Worm (Caenorhabditis elegans) whole organism, L2 larva: ENCODE results near the gene dbl-1.

Experiments used
- C34F6.9 ChIP-seq: fragments of 150-350 bp; optimal IDR thresholded peaks from 2 replicates; lab custom pipeline; 2014; ENCODE audit warnings: missing biosample characterization, missing genetic modification characterization
- R02D3.7 ChIP-seq: fragments of 150-350 bp; optimal IDR thresholded peaks from 2 replicates; lab custom pipeline; 2014; ENCODE audit warnings: missing biosample characterization, missing genetic modification characterization
- Y55F3AM.14 ChIP-seq: fragments of 200-800 bp; sonication (Bioruptor generic); optimal IDR thresholded peaks from 2 replicates; lab custom pipeline; 2018; ENCODE audit warnings: mild to moderate bottlenecking, missing genetic modification characterization, missing compliant biosample characterization
- ZK546.5 ChIP-seq: sonication (generic microtip); optimal IDR thresholded peaks from 2 replicates; lab custom pipeline; 2017; ENCODE audit warnings: missing biosample characterization, missing genetic modification characterization
- alr-1 ChIP-seq: fragments of 150-350 bp; optimal IDR thresholded peaks from 2 replicates; lab custom pipeline; 2014; ENCODE audit warnings: missing biosample characterization, missing genetic modification characterization
- ama-1 ChIP-seq: fragments of 150-350 bp; optimal IDR thresholded peaks from 2 replicates; lab custom pipeline; 2018; ENCODE audit warnings: inconsistent platforms
- blmp-1 ChIP-seq: sonication (generic microtip); optimal IDR thresholded peaks from 2 replicates; lab custom pipeline; 2017; ENCODE audit warnings: missing genetic modification characterization, mild to moderate bottlenecking, missing compliant biosample characterization, antibody characterized with exemption, moderate library complexity; ENCODE audit not compliant: insufficient read depth
- ceh-82 ChIP-seq: fragments of 150-350 bp; optimal IDR thresholded peaks from 2 replicates; lab custom pipeline; 2014; ENCODE audit warnings: missing biosample characterization, missing genetic modification characterization
- dmd-4 ChIP-seq: sonication (generic microtip); optimal IDR thresholded peaks from 2 replicates; lab custom pipeline; 2017; ENCODE audit warnings: missing biosample characterization, missing genetic modification characterization
- egl-27 ChIP-seq: sonication (generic microtip); optimal IDR thresholded peaks from 3 replicates; lab custom pipeline; 2017; ENCODE audit warnings: missing biosample characterization, missing genetic modification reagents, missing genetic modification characterization
- elt-3 ChIP-seq: sonication (generic microtip); optimal IDR thresholded peaks from 2 replicates; lab custom pipeline; 2017; ENCODE audit warnings: missing biosample characterization, missing genetic modification characterization
- fos-1 ChIP-seq: fragments of 150-350 bp; optimal IDR thresholded peaks from 2 replicates; lab custom pipeline; 2014; ENCODE audit warnings: missing biosample characterization, missing genetic modification characterization
- gmeb-1 ChIP-seq: fragments of 150-350 bp; optimal IDR thresholded peaks from 2 replicates; lab custom pipeline; 2014; ENCODE audit warnings: missing biosample characterization, missing genetic modification characterization
- lin-11 ChIP-seq: fragments of 150-350 bp; sonication (generic microtip); optimal IDR thresholded peaks from 2 replicates; lab custom pipeline; 2014; ENCODE audit warnings: missing biosample characterization, missing genetic modification characterization, inconsistent platforms, mixed read lengths
- lin-39 ChIP-seq: fragments of 150-350 bp; optimal IDR thresholded peaks from 2 replicates; lab custom pipeline; 2014; ENCODE audit warnings: missing biosample characterization, missing genetic modification reagents, missing genetic modification characterization
- lsy-2 ChIP-seq, 2 experiments: fragments of 150-350 bp in 1 of 2; sonication (generic microtip) in 1 of 2; optimal IDR thresholded peaks; 2 replicates each; lab custom pipeline; 2014 to 2017; ENCODE audit warnings: missing biosample characterization in 2 of 2, missing genetic modification characterization in 2 of 2
- mab-5 ChIP-seq: fragments of 150-350 bp; optimal IDR thresholded peaks from 2 replicates; lab custom pipeline; 2014; ENCODE audit warnings: missing biosample characterization, missing genetic modification characterization
- mbf-1 ChIP-seq: sonication (generic microtip); optimal IDR thresholded peaks from 2 replicates; lab custom pipeline; 2017; ENCODE audit warnings: missing biosample characterization, missing genetic modification characterization
- mdl-1 ChIP-seq, 2 experiments: fragments of 150-350 bp in 1 of 2; sonication (generic microtip) in 1 of 2; optimal IDR thresholded peaks; 2 replicates each; lab custom pipeline; 2017; ENCODE audit warnings: missing biosample characterization in 2 of 2, missing genetic modification characterization in 2 of 2
- nhr-10 ChIP-seq: sonication (generic microtip); optimal IDR thresholded peaks from 2 replicates; lab custom pipeline; 2017; ENCODE audit warnings: missing biosample characterization, missing genetic modification characterization
- nhr-11 ChIP-seq: fragments of 150-350 bp; optimal IDR thresholded peaks from 2 replicates; lab custom pipeline; 2014; ENCODE audit warnings: missing biosample characterization, missing genetic modification characterization
- nhr-23 ChIP-seq: fragments of 150-350 bp; optimal IDR thresholded peaks from 2 replicates; lab custom pipeline; 2014; ENCODE audit warnings: missing biosample characterization, missing genetic modification reagents, missing genetic modification characterization
- nhr-237 ChIP-seq: fragments of 150-350 bp; optimal IDR thresholded peaks from 2 replicates; lab custom pipeline; 2014; ENCODE audit warnings: missing biosample characterization, missing genetic modification characterization
- nhr-25 ChIP-seq: fragments of 150-350 bp; sonication (generic microtip); optimal IDR thresholded peaks from 3 replicates; lab custom pipeline; 2014; ENCODE audit warnings: missing biosample characterization, missing genetic modification characterization
- nhr-6 ChIP-seq: fragments of 150-350 bp; optimal IDR thresholded peaks from 2 replicates; lab custom pipeline; 2014; ENCODE audit warnings: missing biosample characterization, missing genetic modification characterization
- peb-1 ChIP-seq: fragments of 150-350 bp; optimal IDR thresholded peaks from 2 replicates; lab custom pipeline; 2014; ENCODE audit warnings: missing biosample characterization, missing genetic modification characterization
- skn-1 ChIP-seq: sonication (generic microtip); optimal IDR thresholded peaks from 2 replicates; lab custom pipeline; 2017; ENCODE audit warnings: missing biosample characterization, missing genetic modification characterization
- sma-3 ChIP-seq: sonication (generic microtip); optimal IDR thresholded peaks from 2 replicates; lab custom pipeline; 2016; ENCODE audit warnings: missing genetic modification reagents, missing genetic modification characterization, missing compliant biosample characterization
- sma-9 ChIP-seq, 2 experiments: fragments of 150-350 bp in 1 of 2; sonication (generic microtip) in 1 of 2; optimal IDR thresholded peaks; 2 replicates each; lab custom pipeline; 2014 to 2016; ENCODE audit warnings: missing genetic modification characterization in 2 of 2, mild to moderate bottlenecking in 1 of 2, missing biosample characterization in 1 of 2, missing compliant biosample characterization in 1 of 2, missing genetic modification reagents in 1 of 2, moderate library complexity in 1 of 2
- snpc-4 ChIP-seq: fragments of 150-350 bp; optimal IDR thresholded peaks from 2 replicates; lab custom pipeline; 2014; ENCODE audit warnings: missing biosample characterization, missing genetic modification characterization
- unc-55 ChIP-seq: fragments of 150-350 bp; sonication (generic microtip); optimal IDR thresholded peaks from 3 replicates; lab custom pipeline; 2014; ENCODE audit warnings: missing biosample characterization, missing genetic modification reagents, missing genetic modification characterization
- unc-62 ChIP-seq: fragments of 150-350 bp; optimal IDR thresholded peaks from 2 replicates; lab custom pipeline; 2014; ENCODE audit warnings: missing biosample characterization, missing genetic modification reagents, missing genetic modification characterization
- zag-1 ChIP-seq: fragments of 150-350 bp; optimal IDR thresholded peaks from 2 replicates; lab custom pipeline; 2014; ENCODE audit warnings: missing biosample characterization, missing genetic modification characterization
- ztf-1 ChIP-seq: fragments of 200-800 bp; sonication (Bioruptor generic); conservative IDR thresholded peaks from 2 replicates; pipeline ENCODE4 v1.3.6; 2022; ENCODE audit warnings: missing genetic modification characterization, missing compliant biosample characterization
- ztf-11 ChIP-seq: sonication (generic microtip); optimal IDR thresholded peaks from 2 replicates; lab custom pipeline; 2017; ENCODE audit warnings: missing biosample characterization, missing genetic modification characterization
- ztf-4 ChIP-seq: fragments of 150-350 bp; optimal IDR thresholded peaks from 2 replicates; lab custom pipeline; 2014; ENCODE audit warnings: missing biosample characterization, missing genetic modification characterization

Gene dbl-1

ce11 chrV:6771645-6772044 is 13.7 kb downstream of the dbl-1 start, which contains the start of gene srh-30:
srh-30 (minus strand) TSS chrV:6771745.
- no peak for TF ChIP-seq nhr-25 (tag; lab: Kevin White, UChicago)
- TF ChIP-seq lsy-2 (tag; optimal IDR thresholded peaks at IDR 0.05; lab: Kevin White, UChicago): no peak
- TF ChIP-seq nhr-11 (tag; lab: Kevin White, UChicago): no peak
- no peak for TF ChIP-seq R02D3.7 (tag; lab: Kevin White, UChicago)
- no peak for TF ChIP-seq lin-39 (tag; lab: Kevin White, UChicago)
- no peak for TF ChIP-seq alr-1 (tag; lab: Kevin White, UChicago)
- no peak for TF ChIP-seq elt-3 (tag; lab: Kevin White, UChicago)
- TF ChIP-seq mab-5 (tag; lab: Kevin White, UChicago): no peak
- no peak for TF ChIP-seq unc-62 (GFP tag; lab: Kevin White, UChicago)
- no peak for TF ChIP-seq mdl-1 (tag; optimal IDR thresholded peaks at IDR 0.05; lab: Kevin White, UChicago)
- TF ChIP-seq dmd-4 (tag; lab: Kevin White, UChicago): no peak
- no peak for TF ChIP-seq ZK546.5 (tag; lab: Kevin White, UChicago)
- no peak for TF ChIP-seq gmeb-1 (tag; lab: Kevin White, UChicago)
- TF ChIP-seq ztf-4 (tag; lab: Kevin White, UChicago): no peak
- no peak for TF ChIP-seq blmp-1 (tag; lab: Kevin White, UChicago)
- TF ChIP-seq skn-1 (tag; lab: Kevin White, UChicago): no peak
- TF ChIP-seq C34F6.9 (tag; lab: Kevin White, UChicago): no peak
- TF ChIP-seq nhr-23 (tag; lab: Kevin White, UChicago): no peak
- no peak for TF ChIP-seq ama-1
- no peak for TF ChIP-seq sma-3

DNA sequence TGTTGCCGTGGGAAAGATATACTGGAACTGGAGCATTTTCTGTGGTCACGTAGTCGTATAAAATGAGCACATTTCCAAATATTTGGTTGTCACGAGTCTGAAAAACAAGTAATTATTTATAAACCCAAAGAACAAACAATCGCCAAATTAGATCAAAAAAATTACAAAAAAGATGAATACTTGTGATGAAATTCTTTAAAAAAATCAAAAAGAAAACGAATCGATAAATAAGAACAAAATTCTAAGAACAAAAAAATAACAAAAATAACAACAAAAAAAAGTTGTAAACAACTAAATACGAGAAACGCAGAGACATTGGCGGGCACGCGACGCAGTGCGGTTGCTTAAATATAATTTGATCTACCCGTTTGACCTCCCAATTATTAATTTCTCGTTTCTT is 15.8 kb downstream of the dbl-1 start, which contains the start of gene ZC404.16:
Gene ZC404.16, minus strand, starts transcription at position 101 of the 400 bp plus-strand sequence.
- no peak for TF ChIP-seq ama-1
- no peak for TF ChIP-seq nhr-25 (tag; lab: Kevin White, UChicago)
- no peak for TF ChIP-seq C34F6.9 (tag; lab: Kevin White, UChicago)
- TF ChIP-seq egl-27: no peak
- TF ChIP-seq ztf-11 (tag; lab: Kevin White, UChicago): no peak
- TF ChIP-seq sma-9 (GFP tag; optimal IDR thresholded peaks at IDR 0.05; lab: Kevin White, UChicago): no peak
- TF ChIP-seq sma-9 (tag; optimal IDR thresholded peaks at IDR 0.05; lab: Kevin White, UChicago): no peak
- no peak for TF ChIP-seq unc-55 (GFP tag; lab: Kevin White, UChicago)
- no peak for TF ChIP-seq fos-1 (tag; lab: Kevin White, UChicago)
- no peak for TF ChIP-seq elt-3 (tag; lab: Kevin White, UChicago)
- TF ChIP-seq ZK546.5 (tag; lab: Kevin White, UChicago): no peak
- TF ChIP-seq lin-11: no peak
- no peak for TF ChIP-seq mbf-1
- TF ChIP-seq Y55F3AM.14 (GFP tag; lab: Kevin White, UChicago): no peak
- TF ChIP-seq zag-1: no peak
- TF ChIP-seq ceh-82 (tag; lab: Kevin White, UChicago): no peak
- TF ChIP-seq nhr-10 (tag; lab: Kevin White, UChicago): no peak

ce11 chrV:6775708-6776107 is 17.8 kb downstream of the dbl-1 start, which contains the start of gene srh-28:
srh-28 (minus strand) TSS chrV:6775808.
- TF ChIP-seq mbf-1: no peak
- TF ChIP-seq nhr-11 (tag; lab: Kevin White, UChicago): no peak
- no peak for TF ChIP-seq ZK546.5 (tag; lab: Kevin White, UChicago)
- TF ChIP-seq peb-1 (tag; lab: Kevin White, UChicago): no peak
- no peak for TF ChIP-seq ztf-1 (GFP tag; lab: Robert Waterston, UW)
- TF ChIP-seq blmp-1 (tag; lab: Kevin White, UChicago): no peak
- TF ChIP-seq fos-1 (tag; lab: Kevin White, UChicago): no peak
- TF ChIP-seq nhr-237: no peak
- TF ChIP-seq, all 48 proteins: peak for 0

ce11 chrV:6778457-6778856 is 20.5 kb downstream of the dbl-1 start:
- no peak for TF ChIP-seq sma-3
- TF ChIP-seq snpc-4 (tag; lab: Kevin White, UChicago): no peak
- no peak for TF ChIP-seq nhr-23 (tag; lab: Kevin White, UChicago)
- TF ChIP-seq nhr-10 (tag; lab: Kevin White, UChicago): no peak
- no peak for TF ChIP-seq alr-1 (tag; lab: Kevin White, UChicago)
- TF ChIP-seq peb-1 (tag; lab: Kevin White, UChicago): no peak
- no peak for TF ChIP-seq nhr-11 (tag; lab: Kevin White, UChicago)
- no peak for TF ChIP-seq unc-55 (GFP tag; lab: Kevin White, UChicago)
- TF ChIP-seq nhr-25 (tag; lab: Kevin White, UChicago): no peak
- TF ChIP-seq nhr-6 (tag; lab: Kevin White, UChicago): no peak
- TF ChIP-seq, all 48 proteins: peak for 0
